Fruit fly (Drosophila melanogaster) whole organism, pupa: ENCODE data around the gene CG18766.

Experiments
- CG15710 ChIP-seq: fragments of 200-800 bp; sonication (Bioruptor generic); optimal IDR thresholded peaks from 2 replicates; lab custom pipeline; 2018; ENCODE audit warnings: missing biosample characterization, mild to moderate bottlenecking, missing genetic modification characterization, moderate library complexity
- CG17806 ChIP-seq: fragments of 200-800 bp; sonication (Bioruptor generic); optimal IDR thresholded peaks from 2 replicates; lab custom pipeline; 2018; ENCODE audit warnings: missing biosample characterization, mild to moderate bottlenecking, missing genetic modification characterization, moderate library complexity
- CG32121 ChIP-seq: fragments of 200-800 bp; sonication (Bioruptor generic); IDR thresholded peaks from 2 replicates; pipeline ENCODE4 v1.3.6; 2022; ENCODE audit warnings: missing biosample characterization, missing genetic modification characterization
- CG34367 ChIP-seq: fragments of 200-800 bp; sonication (Bioruptor generic); optimal IDR thresholded peaks from 2 replicates; lab custom pipeline; 2018; ENCODE audit warnings: missing biosample characterization, mild to moderate bottlenecking, missing genetic modification characterization
- D1 ChIP-seq: fragments of 200-800 bp; sonication (Bioruptor generic); optimal IDR thresholded peaks from 2 replicates; lab custom pipeline; 2018; ENCODE audit warnings: missing biosample characterization, mild to moderate bottlenecking, missing genetic modification characterization, moderate library complexity
- EcR ChIP-seq: fragments of 200-800 bp; sonication (Bioruptor generic); optimal IDR thresholded peaks from 3 replicates; lab custom pipeline; 2019; ENCODE audit warnings: missing biosample characterization, missing genetic modification characterization, mild to moderate bottlenecking, moderate library complexity, missing genetic modification reagents
- fd96Ca ChIP-seq: fragments of 200-800 bp; sonication (Bioruptor generic); IDR thresholded peaks from 3 replicates; pipeline ENCODE4 v1.3.6; 2022; ENCODE audit warnings: missing biosample characterization, missing genetic modification characterization

DNA sequence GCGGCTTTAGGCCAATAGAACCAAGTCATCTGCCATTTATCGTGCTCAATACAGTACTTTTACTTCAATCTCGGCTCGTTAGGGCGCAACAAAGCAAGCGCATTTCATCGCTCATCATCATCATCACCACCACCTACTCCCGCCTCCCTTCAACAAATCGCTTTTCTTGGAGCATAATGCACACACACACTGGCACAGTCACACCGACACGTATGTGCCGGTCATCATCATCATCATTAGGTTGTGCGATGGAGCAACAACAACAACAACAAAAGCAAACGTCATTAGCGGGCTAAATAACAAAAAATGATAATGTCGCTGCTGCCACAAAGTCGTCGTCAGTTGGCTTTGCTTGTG is 330 bp upstream of the CG18766 start:
- 0 out of 2 replicates have a peak, but pooled peaks have one; percentile 25 for TF ChIP-seq CG32121 (GFP tag; lab: Robert Waterston, UW)
- no peak for TF ChIP-seq fd96Ca (GFP tag; lab: Robert Waterston, UW)
- no peak for TF ChIP-seq D1 (tag; lab: Kevin White, UChicago)
- TF ChIP-seq CG15710, result no peak
- no peak for TF ChIP-seq CG17806 (tag; lab: Kevin White, UChicago)
- no peak for TF ChIP-seq EcR
- TF ChIP-seq CG34367 (tag; lab: Kevin White, UChicago), result no peak
